Fruit fly (Drosophila melanogaster): Measurements from ENCODE around the gene CG4658.

The CG4658 gene

DNA sequence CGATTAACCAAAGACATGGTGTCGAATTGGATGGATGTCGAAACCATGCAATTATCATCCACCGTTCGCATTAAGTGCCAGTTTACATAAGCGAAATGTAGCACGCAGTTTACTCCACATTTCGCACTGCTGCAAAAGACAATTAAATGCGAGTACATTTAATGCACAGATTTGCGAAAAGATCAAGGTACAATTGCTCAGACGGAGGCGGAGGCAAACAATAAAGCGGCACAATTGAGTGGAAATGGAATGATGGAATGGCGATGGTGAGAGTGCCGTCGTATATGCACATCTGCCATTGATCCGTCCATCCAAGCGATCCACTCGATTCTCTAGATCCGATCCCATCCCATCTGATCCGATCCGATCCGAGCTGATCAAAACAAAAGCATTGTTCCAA, 11.8 kb upstream of the CG4658 start:
- no peak for TF ChIP-seq CG10631 (GFP tag; optimal IDR thresholded peaks at IDR 0.05)
- peak; percentile 59 to 75 for TF ChIP-seq ss (GFP tag; optimal IDR thresholded peaks at IDR 0.05)
- TF ChIP-seq Hr4 (GFP tag; optimal IDR thresholded peaks at IDR 0.05), result no peak
- peak; percentile 42 for TF ChIP-seq CG6808 (GFP tag; optimal IDR thresholded peaks at IDR 0.05)
- no peak for TF ChIP-seq CG11902 (GFP tag; optimal IDR thresholded peaks at IDR 0.05)
- TF ChIP-seq CG6854 (GFP tag; optimal IDR thresholded peaks at IDR 0.05), result peak; percentile 33
- peak; percentile 96 for TF ChIP-seq svp (GFP tag)
- TF ChIP-seq CG11294 (GFP tag; IDR thresholded peaks at IDR 0.05), result no peak
- no peak for TF ChIP-seq Met (GFP tag; optimal IDR thresholded peaks at IDR 0.05)
- no peak for TF ChIP-seq CG32006 (GFP tag; optimal IDR thresholded peaks at IDR 0.05)
- no peak for TF ChIP-seq Sox102F (GFP tag; optimal IDR thresholded peaks at IDR 0.05)
- TF ChIP-seq CG1621 (tag; optimal IDR thresholded peaks at IDR 0.05), result peak; percentile 10
- TF ChIP-seq spab (GFP tag; optimal IDR thresholded peaks at IDR 0.05), result no peak
- no peak for TF ChIP-seq Ets21C (GFP tag; optimal IDR thresholded peaks at IDR 0.05)
- TF ChIP-seq fd85E (GFP tag; optimal IDR thresholded peaks at IDR 0.05), result no peak
- no peak for TF ChIP-seq fd59A (GFP tag; optimal IDR thresholded peaks at IDR 0.05)
- no peak for TF ChIP-seq CG31627 (GFP tag; optimal IDR thresholded peaks at IDR 0.05)
- TF ChIP-seq Eip93F (GFP tag; optimal IDR thresholded peaks at IDR 0.05), result no peak
- TF ChIP-seq Hr39 (GFP tag; optimal IDR thresholded peaks at IDR 0.05), result no peak
- peak; percentile 71 for TF ChIP-seq Eip78C (GFP tag)
- TF ChIP-seq Hr38 (GFP tag; optimal IDR thresholded peaks at IDR 0.05), result no peak
- peak; percentile 14 for TF ChIP-seq CG16779 (tag; optimal IDR thresholded peaks at IDR 0.05)
- no peak for TF ChIP-seq Blimp-1 (GFP tag; optimal IDR thresholded peaks at IDR 0.05)
- TF ChIP-seq salr (GFP tag; optimal IDR thresholded peaks at IDR 0.05), result no peak
- TF ChIP-seq CG7368 (GFP tag; optimal IDR thresholded peaks at IDR 0.05), result no peak
- no peak for TF ChIP-seq Eip75B (GFP tag; optimal IDR thresholded peaks at IDR 0.05)
- no peak for TF ChIP-seq CG4318 (GFP tag; optimal IDR thresholded peaks at IDR 0.05)
- TF ChIP-seq acj6 (GFP tag; optimal IDR thresholded peaks at IDR 0.05), result no peak
- no peak for TF ChIP-seq CG6792 (GFP tag; optimal IDR thresholded peaks at IDR 0.05)
- TF ChIP-seq CG6163 (GFP tag; IDR thresholded peaks at IDR 0.05), result no peak
- TF ChIP-seq net (GFP tag; optimal IDR thresholded peaks at IDR 0.05), result no peak
- TF ChIP-seq Lpt (GFP tag; optimal IDR thresholded peaks at IDR 0.05), result no peak
- TF ChIP-seq Ets96B (tag; optimal IDR thresholded peaks at IDR 0.05), result no peak
- TF ChIP-seq CG6276 (GFP tag; optimal IDR thresholded peaks at IDR 0.05), result peak; percentile 67
- no peak for TF ChIP-seq CG3919 (GFP tag; optimal IDR thresholded peaks at IDR 0.05)
- peak; percentile 22 for TF ChIP-seq CG10669 (GFP tag; optimal IDR thresholded peaks at IDR 0.05)
- no peak for TF ChIP-seq CG8319 (GFP tag; optimal IDR thresholded peaks at IDR 0.05)
- peak; percentile 3 for TF ChIP-seq dsx (GFP tag; optimal IDR thresholded peaks at IDR 0.05; ENCODE audit: poor library complexity, severe bottlenecking)
- TF ChIP-seq CG9139 (GFP tag; optimal IDR thresholded peaks at IDR 0.05), result peak; percentile 49
- peak; percentile 2 for TF ChIP-seq esn (GFP tag; optimal IDR thresholded peaks at IDR 0.05)
- no peak for TF ChIP-seq Sox15 (GFP tag; optimal IDR thresholded peaks at IDR 0.05)

DNA sequence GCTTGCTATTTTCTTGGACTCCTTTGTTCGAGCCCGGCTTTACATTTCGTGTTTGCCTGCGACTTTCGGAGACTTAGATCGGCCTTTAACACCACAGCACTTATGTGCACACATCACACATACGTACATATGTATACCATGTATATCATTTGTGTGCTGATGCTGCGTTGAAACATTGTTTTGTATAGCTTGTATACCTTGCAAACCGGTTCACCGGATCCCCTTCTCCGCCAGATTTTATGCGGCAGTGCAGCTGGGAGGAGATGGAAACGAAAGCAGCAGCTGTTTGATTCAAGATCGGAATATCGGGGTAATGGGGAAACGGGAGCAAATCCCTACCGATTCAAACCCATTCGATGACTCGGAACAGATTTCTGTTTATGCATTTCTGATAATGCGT, 10.9 kb upstream of the CG4658 start:
- TF ChIP-seq CG3032 (tag; optimal IDR thresholded peaks at IDR 0.05), result no peak
- no peak for TF ChIP-seq CG10669 (GFP tag; optimal IDR thresholded peaks at IDR 0.05)
- no peak for TF ChIP-seq CG15336 (GFP tag; IDR thresholded peaks at IDR 0.05)
- TF ChIP-seq salr (GFP tag; optimal IDR thresholded peaks at IDR 0.05), result no peak
- TF ChIP-seq spab (GFP tag; optimal IDR thresholded peaks at IDR 0.05), result no peak
- TF ChIP-seq Hr38 (GFP tag; optimal IDR thresholded peaks at IDR 0.05), result no peak
- TF ChIP-seq CG7368 (GFP tag; optimal IDR thresholded peaks at IDR 0.05), result no peak
- peak; percentile 27 for TF ChIP-seq fkh (GFP tag; optimal IDR thresholded peaks at IDR 0.05)
- no peak for TF ChIP-seq dac (GFP tag; optimal IDR thresholded peaks at IDR 0.05)
- TF ChIP-seq CG8632 (GFP tag; optimal IDR thresholded peaks at IDR 0.05), result no peak
- no peak for TF ChIP-seq lz (GFP tag; optimal IDR thresholded peaks at IDR 0.05)
- TF ChIP-seq CG11762 (GFP tag; optimal IDR thresholded peaks at IDR 0.05; ENCODE audit: insufficient read depth), result no peak
- TF ChIP-seq svp (GFP tag), result no peak
- no peak for TF ChIP-seq Ets96B (tag; optimal IDR thresholded peaks at IDR 0.05)
- TF ChIP-seq OdsH (GFP tag; optimal IDR thresholded peaks at IDR 0.05), result no peak
- no peak for TF ChIP-seq eg (GFP tag; IDR thresholded peaks at IDR 0.05)
- no peak for TF ChIP-seq Hr39 (GFP tag; optimal IDR thresholded peaks at IDR 0.05)
- peak; percentile 8 for TF ChIP-seq CG1621 (tag; optimal IDR thresholded peaks at IDR 0.05)
- 0 out of 3 replicates have a peak, but pooled peaks have one; percentile 31 for TF ChIP-seq CG6163 (GFP tag; IDR thresholded peaks at IDR 0.05)
- peak; percentile 8 for TF ChIP-seq CG6854 (GFP tag; optimal IDR thresholded peaks at IDR 0.05)
- TF ChIP-seq topi (GFP tag; optimal IDR thresholded peaks at IDR 0.05), result no peak
- no peak for TF ChIP-seq CG11294 (GFP tag; IDR thresholded peaks at IDR 0.05)
- peak; percentile 95 for TF ChIP-seq dsx (GFP tag; optimal IDR thresholded peaks at IDR 0.05; ENCODE audit: poor library complexity, severe bottlenecking)
